Worm (Caenorhabditis elegans) whole organism, L4 larva: ENCODE measurements around the gene C35B1.2.

ENCODE experiments used
- D1046.2 ChIP-seq: fragments of 200-800 bp; sonication (Bioruptor generic); IDR thresholded peaks from 2 replicates; pipeline ENCODE4 v1.3.6; 2022; ENCODE audit warnings: missing genetic modification characterization, missing compliant biosample characterization
- F10B5.3 ChIP-seq: sonication (generic microtip); optimal IDR thresholded peaks from 2 replicates; lab custom pipeline; 2016; ENCODE audit warnings: mild to moderate bottlenecking, missing genetic modification characterization, missing compliant biosample characterization
- F26F4.8 ChIP-seq: fragments of 200-800 bp; sonication (Bioruptor generic); conservative IDR thresholded peaks from 2 replicates; pipeline ENCODE4 v1.3.6; 2022; ENCODE audit warnings: missing genetic modification characterization, missing compliant biosample characterization
- F49E8.2 ChIP-seq: sonication (generic microtip); optimal IDR thresholded peaks from 2 replicates; lab custom pipeline; 2016; ENCODE audit warnings: missing compliant biosample characterization, mild to moderate bottlenecking, missing genetic modification characterization, borderline replicate concordance
- T26A8.4 ChIP-seq: fragments of 200-800 bp; sonication (Bioruptor generic); IDR thresholded peaks from 2 replicates; pipeline ENCODE4 v1.3.6; 2022; ENCODE audit warnings: missing genetic modification characterization, missing compliant biosample characterization
- Y105C5A.15 ChIP-seq: fragments of 200-800 bp; sonication (Bioruptor generic); IDR thresholded peaks from 2 replicates; pipeline ENCODE4 v1.3.6; 2022; ENCODE audit warnings: missing genetic modification characterization, missing compliant biosample characterization
- Y48G9A.11 ChIP-seq: fragments of 200-800 bp; sonication (Bioruptor generic); IDR thresholded peaks from 2 replicates; pipeline ENCODE4 v1.3.6; 2022; ENCODE audit warnings: missing genetic modification reagents, missing genetic modification characterization, missing compliant biosample characterization
- ZK337.2 ChIP-seq: fragments of 200-800 bp; sonication (Bioruptor generic); IDR thresholded peaks from 2 replicates; pipeline ENCODE4 v1.3.6; 2022; ENCODE audit warnings: missing genetic modification reagents, missing genetic modification characterization, missing compliant biosample characterization
- ZK546.5 ChIP-seq, 2 experiments: sonication (generic microtip); optimal IDR thresholded peaks; 2 replicates each; lab custom pipeline; 2017; ENCODE audit warnings: missing biosample characterization in 2 of 2, missing genetic modification characterization in 2 of 2
- aha-1 ChIP-seq: fragments of 150-350 bp; peaks from one replicate; lab custom pipeline; 2014; ENCODE audit warnings: missing biosample characterization, missing genetic modification characterization
- ceh-20 ChIP-seq: fragments of 200-800 bp; sonication (Bioruptor generic); IDR thresholded peaks from 2 replicates; pipeline ENCODE4 v1.3.6; 2022; ENCODE audit warnings: missing genetic modification reagents, missing genetic modification characterization, missing compliant biosample characterization
- ceh-32 ChIP-seq: sonication (generic microtip); optimal IDR thresholded peaks from 2 replicates; lab custom pipeline; 2016; ENCODE audit warnings: mild to moderate bottlenecking, missing genetic modification characterization, missing compliant biosample characterization; ENCODE audit not compliant: poor library complexity
- ceh-44 ChIP-seq: fragments of 200-800 bp; sonication (Bioruptor generic); IDR thresholded peaks from 2 replicates; pipeline ENCODE4 v1.3.6; 2022; ENCODE audit warnings: missing genetic modification reagents, missing genetic modification characterization, missing compliant biosample characterization
- ceh-62 ChIP-seq: sonication (generic microtip); optimal IDR thresholded peaks from 2 replicates; lab custom pipeline; 2017; ENCODE audit warnings: missing biosample characterization, missing genetic modification characterization
- ces-1 ChIP-seq: fragments of 150-350 bp; sonication (generic microtip); optimal IDR thresholded peaks from 4 replicates; lab custom pipeline; 2014; ENCODE audit warnings: missing biosample characterization, missing genetic modification reagents, missing genetic modification characterization
- cey-2 ChIP-seq: sonication (generic microtip); optimal IDR thresholded peaks from 3 replicates; lab custom pipeline; 2017; ENCODE audit warnings: missing genetic modification characterization, mild to moderate bottlenecking, missing compliant biosample characterization, antibody characterized with exemption, borderline replicate concordance; ENCODE audit not compliant: insufficient read depth
- daf-12 ChIP-seq: fragments of 150-350 bp; optimal IDR thresholded peaks from 2 replicates; lab custom pipeline; 2014; ENCODE audit warnings: missing biosample characterization, missing genetic modification reagents, missing genetic modification characterization
- dmd-6 ChIP-seq: fragments of 200-800 bp; sonication (Bioruptor generic); IDR thresholded peaks from 2 replicates; pipeline ENCODE4 v1.3.6; 2022; ENCODE audit warnings: missing genetic modification reagents, missing genetic modification characterization, missing compliant biosample characterization
- dmd-8 ChIP-seq: fragments of 200-800 bp; sonication (Bioruptor generic); IDR thresholded peaks from 2 replicates; pipeline ENCODE4 v1.3.6; 2022; ENCODE audit warnings: missing genetic modification characterization, missing compliant biosample characterization
- dmd-9 ChIP-seq: fragments of 200-800 bp; sonication (Bioruptor generic); IDR thresholded peaks from 2 replicates; pipeline ENCODE4 v1.3.6; 2022; ENCODE audit warnings: missing genetic modification reagents, missing genetic modification characterization, missing compliant biosample characterization
- duxl-1 ChIP-seq: sonication (generic microtip); optimal IDR thresholded peaks from 2 replicates; lab custom pipeline; 2016; ENCODE audit warnings: mild to moderate bottlenecking, missing genetic modification characterization, moderate library complexity, missing compliant biosample characterization; ENCODE audit not compliant: poor library complexity
- fos-1 ChIP-seq: fragments of 150-350 bp; optimal IDR thresholded peaks from 2 replicates; lab custom pipeline; 2014; ENCODE audit warnings: missing biosample characterization, missing genetic modification characterization
- hlh-11 ChIP-seq: fragments of 200-800 bp; sonication (Bioruptor generic); optimal IDR thresholded peaks from 2 replicates; lab custom pipeline; 2018; ENCODE audit warnings: mild to moderate bottlenecking, missing genetic modification characterization, missing compliant biosample characterization
- jun-1 ChIP-seq: fragments of 150-350 bp; optimal IDR thresholded peaks from 2 replicates; lab custom pipeline; 2014; ENCODE audit warnings: missing biosample characterization, missing genetic modification reagents, missing genetic modification characterization
- lin-38 ChIP-seq: fragments of 200-800 bp; sonication (Bioruptor generic); IDR thresholded peaks from 2 replicates; pipeline ENCODE4 v1.3.6; 2022; ENCODE audit warnings: missing genetic modification reagents, missing genetic modification characterization, missing compliant biosample characterization
- lin-39 ChIP-seq: fragments of 150-350 bp; optimal IDR thresholded peaks from 2 replicates; lab custom pipeline; 2014; ENCODE audit warnings: missing biosample characterization, missing genetic modification reagents, missing genetic modification characterization
- lsy-2 ChIP-seq, 2 experiments: fragments of 150-350 bp in 1 of 2; sonication (generic microtip) in 1 of 2; optimal IDR thresholded peaks; 2 replicates each; lab custom pipeline; 2014 to 2017; ENCODE audit warnings: missing biosample characterization in 2 of 2, missing genetic modification characterization in 2 of 2
- madf-9 ChIP-seq: fragments of 200-800 bp; sonication (Bioruptor generic); conservative IDR thresholded peaks from 2 replicates; pipeline ENCODE4 v1.3.6; 2022; ENCODE audit warnings: missing genetic modification reagents, missing genetic modification characterization, missing compliant biosample characterization
- mdl-1 ChIP-seq, 2 experiments: fragments of 150-350 bp in 1 of 2; sonication (generic microtip) in 1 of 2; optimal IDR thresholded peaks; 2 replicates each; lab custom pipeline; 2014 to 2017; ENCODE audit warnings: missing biosample characterization in 2 of 2, missing genetic modification characterization in 2 of 2
- mdt-29 ChIP-seq: fragments of 200-800 bp; sonication (Bioruptor generic); IDR thresholded peaks from 2 replicates; pipeline ENCODE4 v1.3.6; 2022; ENCODE audit warnings: missing genetic modification reagents, missing genetic modification characterization, missing compliant biosample characterization
- nhr-102 ChIP-seq: sonication (generic microtip); optimal IDR thresholded peaks from 2 replicates; lab custom pipeline; 2016; ENCODE audit warnings: mild to moderate bottlenecking, missing genetic modification characterization, moderate library complexity, missing compliant biosample characterization
- nhr-111 ChIP-seq: fragments of 200-800 bp; sonication (Bioruptor generic); optimal IDR thresholded peaks from 2 replicates; lab custom pipeline; 2018; ENCODE audit warnings: mild to moderate bottlenecking, missing genetic modification characterization, missing compliant biosample characterization
- nhr-25 ChIP-seq: sonication (generic microtip); optimal IDR thresholded peaks from 2 replicates; lab custom pipeline; 2017; ENCODE audit warnings: missing genetic modification characterization, mild to moderate bottlenecking, missing compliant biosample characterization, antibody characterized with exemption, moderate library complexity, borderline replicate concordance; ENCODE audit not compliant: insufficient read depth
- nhr-48 ChIP-seq: sonication (generic microtip); optimal IDR thresholded peaks from 2 replicates; lab custom pipeline; 2016; ENCODE audit warnings: mild to moderate bottlenecking, missing genetic modification characterization, missing compliant biosample characterization
- nhr-6 ChIP-seq: fragments of 150-350 bp; optimal IDR thresholded peaks from 2 replicates; lab custom pipeline; 2014; ENCODE audit warnings: missing biosample characterization, missing genetic modification characterization
- php-3 ChIP-seq: fragments of 200-800 bp; sonication (Bioruptor generic); IDR thresholded peaks from 2 replicates; pipeline ENCODE4 v1.3.6; 2022; ENCODE audit warnings: missing genetic modification reagents, missing genetic modification characterization, missing compliant biosample characterization
- sdz-12 ChIP-seq: fragments of 200-800 bp; sonication (Bioruptor generic); optimal IDR thresholded peaks from 2 replicates; lab custom pipeline; 2018; ENCODE audit warnings: mild to moderate bottlenecking, missing genetic modification characterization, missing compliant biosample characterization
- set-16 ChIP-seq: fragments of 200-800 bp; sonication (Bioruptor generic); IDR thresholded peaks from 2 replicates; pipeline ENCODE4 v1.3.6; 2022; ENCODE audit warnings: missing genetic modification reagents, missing genetic modification characterization, missing compliant biosample characterization
- skn-1 ChIP-seq: fragments of 150-350 bp; optimal IDR thresholded peaks from 2 replicates; lab custom pipeline; 2014; ENCODE audit warnings: missing biosample characterization, missing genetic modification characterization
- tag-97 ChIP-seq: fragments of 200-800 bp; sonication (Bioruptor generic); IDR thresholded peaks from 2 replicates; pipeline ENCODE4 v1.3.6; 2022; ENCODE audit warnings: missing genetic modification characterization, missing compliant biosample characterization
- unc-62 ChIP-seq, 3 experiments: fragments of 150-350 bp in 1 of 3; sonication (generic microtip); optimal IDR thresholded peaks in 2 of 3; peaks in 1 of 3; 1 replicate in 1 of 3; 2 replicates in 2 of 3; lab custom pipeline; 2014 to 2017; ENCODE audit warnings: missing biosample characterization in 3 of 3, missing genetic modification characterization in 3 of 3, missing genetic modification reagents in 3 of 3, missing genotype in 1 of 3
- zag-1 ChIP-seq: fragments of 150-350 bp; optimal IDR thresholded peaks from 2 replicates; lab custom pipeline; 2014; ENCODE audit warnings: missing biosample characterization, missing genetic modification characterization

C35B1.2 gene

DNA sequence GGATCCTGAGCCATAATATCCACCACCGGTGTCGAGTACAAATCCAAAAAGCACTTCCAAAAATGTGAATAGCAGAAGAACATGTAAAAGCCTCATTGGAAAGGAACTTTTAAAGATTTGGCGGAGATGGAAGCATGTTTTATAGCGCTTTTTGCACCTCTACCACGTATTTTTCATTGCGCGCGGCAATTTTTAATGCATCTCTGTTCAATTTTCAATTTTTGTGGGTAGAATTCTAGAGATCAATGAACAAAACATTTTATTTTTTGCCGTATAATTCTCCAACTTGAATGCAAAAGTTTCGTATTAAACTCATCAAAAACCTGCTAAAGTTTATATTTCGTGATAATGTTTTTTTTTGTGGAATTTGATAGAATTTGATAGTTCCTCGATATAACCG, 51.5 kb downstream of the C35B1.2 start, which contains the start of gene F49F1.9:
TSS of gene F49F1.9 (minus strand) at position 101 of the 400 bp plus-strand sequence.
- TF ChIP-seq lin-38, result no peak
- TF ChIP-seq aha-1 (tag; lab: Kevin White, UChicago), result no peak
- no peak for TF ChIP-seq daf-12 (tag; lab: Kevin White, UChicago)
- no peak for TF ChIP-seq nhr-25 (tag; lab: Kevin White, UChicago)
- TF ChIP-seq mdl-1 (tag; optimal IDR thresholded peaks at IDR 0.05; lab: Kevin White, UChicago), result no peak
- TF ChIP-seq ZK546.5 (tag; optimal IDR thresholded peaks at IDR 0.05; lab: Kevin White, UChicago), result no peak
- TF ChIP-seq madf-9 (GFP tag; lab: Robert Waterston, UW), result no peak
- TF ChIP-seq Y105C5A.15 (GFP tag; lab: Robert Waterston, UW), result no peak
- no peak for TF ChIP-seq T26A8.4

DNA sequence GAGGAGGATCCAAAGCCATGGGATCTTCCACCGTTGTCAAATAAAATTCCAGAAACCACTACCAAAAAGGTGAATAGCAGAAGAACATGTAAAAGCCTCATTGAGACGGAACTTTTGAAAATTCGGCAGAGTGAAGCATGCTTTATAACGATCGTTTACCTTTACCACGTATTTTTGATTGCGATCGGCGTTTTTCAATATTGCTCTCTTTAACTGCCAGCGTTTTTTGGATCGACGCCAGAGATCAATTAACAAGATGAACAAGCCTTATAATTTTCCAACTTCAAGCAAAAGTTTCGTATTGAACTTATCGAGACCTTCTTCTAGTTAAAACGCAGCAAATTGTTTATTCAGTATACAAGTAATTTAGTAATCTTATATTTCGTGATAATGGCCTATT, 53.0 kb downstream of the C35B1.2 start, which contains the start of gene F49F1.10:
TSS of gene F49F1.10 (minus strand) at position 101 of the 400 bp plus-strand sequence.
- TF ChIP-seq ces-1 (GFP tag; lab: Kevin White, UChicago), result no peak
- TF ChIP-seq nhr-25 (tag; lab: Kevin White, UChicago), result no peak
- TF ChIP-seq dmd-9 (GFP tag; lab: Robert Waterston, UW), result no peak
- TF ChIP-seq tag-97 (GFP tag; lab: Robert Waterston, UW), result no peak
- no peak for TF ChIP-seq zag-1
- TF ChIP-seq set-16 (GFP tag; lab: Robert Waterston, UW), result no peak
- no peak for TF ChIP-seq ceh-32 (tag; lab: Kevin White, UChicago)
- TF ChIP-seq nhr-102, result no peak
- no peak for TF ChIP-seq ZK337.2 (GFP tag; lab: Robert Waterston, UW)
- TF ChIP-seq unc-62 (GFP tag; optimal IDR thresholded peaks at IDR 0.05 in 1 of 2; lab: Kevin White, UChicago), result no peak
- no peak for TF ChIP-seq unc-62 (tag; optimal IDR thresholded peaks at IDR 0.05; lab: Kevin White, UChicago)
- no peak for TF ChIP-seq F10B5.3
- TF ChIP-seq F49E8.2 (tag; lab: Kevin White, UChicago), result no peak

DNA sequence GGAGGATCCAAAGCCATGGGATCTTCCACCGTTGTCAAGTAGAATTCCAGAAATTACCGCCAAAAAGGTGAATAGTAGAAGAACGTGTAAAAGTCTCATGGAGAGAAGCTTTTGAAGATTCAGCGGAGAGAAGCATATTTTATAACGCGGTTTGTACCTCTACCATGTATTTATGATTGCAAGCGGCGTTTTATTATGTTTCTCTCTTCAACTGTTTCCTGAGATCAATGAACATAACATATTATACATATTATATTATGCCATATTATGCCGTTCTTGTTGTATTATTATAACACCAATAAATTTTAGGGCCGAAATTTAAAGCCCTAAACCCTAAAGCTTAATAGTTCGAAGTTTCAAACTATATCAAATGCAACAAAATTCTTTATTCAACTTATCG, 54.3 kb downstream of the C35B1.2 start, which contains the start of gene F49F1.18:
TSS of gene F49F1.18 (minus strand) at position 101 of the 400 bp plus-strand sequence.
- TF ChIP-seq F10B5.3 (no peak), F26F4.8 (GFP tag; lab: Robert Waterston, UW) (no peak), lsy-2 (tag; optimal IDR thresholded peaks at IDR 0.05; lab: Kevin White, UChicago) (no peak), dmd-6 (no peak), fos-1 (tag; lab: Kevin White, UChicago) (no peak), cey-2 (no peak), duxl-1 (tag; lab: Kevin White, UChicago) (no peak), Y48G9A.11 (GFP tag; lab: Robert Waterston, UW) (no peak)

DNA sequence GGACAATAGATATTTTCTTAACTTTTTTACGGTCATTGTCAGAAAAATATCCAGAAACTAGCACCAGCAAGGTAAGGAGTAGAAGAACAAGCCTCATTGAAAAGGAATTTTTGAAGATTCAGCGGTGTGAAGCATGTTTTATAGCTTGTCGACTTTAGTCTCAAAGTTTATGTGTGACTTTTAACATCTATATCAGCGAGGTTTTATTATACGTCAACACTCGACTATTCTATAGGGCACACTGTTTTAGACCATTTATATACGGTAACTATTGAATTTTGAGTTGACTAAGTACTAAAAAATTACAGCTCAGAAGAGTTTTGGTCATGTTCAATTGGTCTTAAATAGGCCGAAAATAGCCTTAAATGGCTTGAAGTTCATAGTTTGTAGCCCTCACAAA, 55.3 kb downstream of the C35B1.2 start, which contains the start of gene F49F1.11:
TSS of gene F49F1.11 (minus strand) at position 101 of the 400 bp plus-strand sequence.
- no peak for TF ChIP-seq tag-97 (GFP tag; lab: Robert Waterston, UW)
- TF ChIP-seq dmd-9 (GFP tag; lab: Robert Waterston, UW), result no peak
- no peak for TF ChIP-seq jun-1 (tag; lab: Kevin White, UChicago)
- no peak for TF ChIP-seq mdt-29 (GFP tag; lab: Robert Waterston, UW)
- TF ChIP-seq nhr-6, result no peak
- no peak for TF ChIP-seq lin-39 (tag; lab: Kevin White, UChicago)
- no peak for TF ChIP-seq D1046.2 (GFP tag; lab: Robert Waterston, UW)
- TF ChIP-seq ceh-44 (GFP tag; lab: Robert Waterston, UW), result no peak
- TF ChIP-seq php-3 (GFP tag; lab: Robert Waterston, UW), result no peak
- no peak for TF ChIP-seq skn-1 (tag; lab: Kevin White, UChicago)
- TF ChIP-seq ceh-62 (tag; lab: Kevin White, UChicago), result no peak
- TF ChIP-seq nhr-111 (GFP tag; lab: Kevin White, UChicago), result no peak
- TF ChIP-seq lsy-2 (tag; optimal IDR thresholded peaks at IDR 0.05; lab: Kevin White, UChicago), result no peak
- TF ChIP-seq dmd-8 (GFP tag; lab: Robert Waterston, UW), result no peak
- no peak for TF ChIP-seq nhr-48 (tag; lab: Kevin White, UChicago)
- TF ChIP-seq sdz-12 (GFP tag; lab: Kevin White, UChicago), result no peak
- no peak for TF ChIP-seq ceh-20 (GFP tag; lab: Robert Waterston, UW)
- no peak for TF ChIP-seq hlh-11 (tag; lab: Kevin White, UChicago)
